Fruit fly (Drosophila melanogaster) whole organism, embryonic: ENCODE measurements around the gene unc-4.

ENCODE experiments used
- Aef1 ChIP-seq: fragments of 200-800 bp; sonication (Bioruptor generic); IDR thresholded peaks from 3 replicates; pipeline ENCODE4 v1.3.6; 2022; ENCODE audit warnings: missing biosample characterization, missing genetic modification characterization
- CG10147 ChIP-seq: fragments of 200-800 bp; sonication (Bioruptor generic); optimal IDR thresholded peaks from 2 replicates; lab custom pipeline; 2019; ENCODE audit warnings: missing biosample characterization, mild to moderate bottlenecking, missing genetic modification characterization, moderate library complexity
- CG10462 ChIP-seq: fragments of 200-800 bp; sonication (Bioruptor generic); optimal IDR thresholded peaks from 2 replicates; lab custom pipeline; 2016; ENCODE audit warnings: missing biosample characterization, missing genetic modification characterization
- CG11504 ChIP-seq: fragments of 200-800 bp; sonication (Bioruptor generic); optimal IDR thresholded peaks from 3 replicates; lab custom pipeline; 2019; ENCODE audit warnings: missing biosample characterization, mild to moderate bottlenecking, missing genetic modification characterization, moderate library complexity
- CG11695 ChIP-seq: fragments of 200-800 bp; sonication (Bioruptor generic); IDR thresholded peaks from 3 replicates; pipeline ENCODE4 v1.3.6; 2022; ENCODE audit warnings: missing biosample characterization, missing genetic modification characterization
- CG14441 ChIP-seq: fragments of 200-800 bp; sonication (Bioruptor generic); IDR thresholded peaks from 2 replicates; pipeline ENCODE4 v1.3.6; 2022; ENCODE audit warnings: missing biosample characterization, missing genetic modification characterization
- CG1832 ChIP-seq: fragments of 200-800 bp; sonication (Bioruptor generic); optimal IDR thresholded peaks from 2 replicates; lab custom pipeline; 2017; ENCODE audit warnings: missing biosample characterization, mild to moderate bottlenecking, missing genetic modification characterization, inconsistent platforms
- CG2678 ChIP-seq: fragments of 200-800 bp; sonication (Bioruptor generic); optimal IDR thresholded peaks from 3 replicates; lab custom pipeline; 2019; ENCODE audit warnings: missing biosample characterization, mild to moderate bottlenecking, missing genetic modification characterization, moderate library complexity
- CG2712 ChIP-seq: fragments of 200-800 bp; optimal IDR thresholded peaks from 3 replicates; lab custom pipeline; 2019; ENCODE audit warnings: missing biosample characterization, mild to moderate bottlenecking, missing genetic modification characterization, moderate library complexity
- CG31388 ChIP-seq: fragments of 200-800 bp; sonication (Bioruptor generic); optimal IDR thresholded peaks from 2 replicates; lab custom pipeline; 2016; ENCODE audit warnings: missing biosample characterization, missing genetic modification characterization
- CG32532 ChIP-seq: fragments of 200-800 bp; sonication (Bioruptor generic); IDR thresholded peaks from 2 replicates; pipeline ENCODE4 v1.3.6; 2022; ENCODE audit warnings: missing biosample characterization, missing genetic modification characterization
- CG6689 ChIP-seq: fragments of 200-800 bp; sonication (Bioruptor generic); IDR thresholded peaks from 2 replicates; pipeline ENCODE4 v1.3.6; 2022; ENCODE audit warnings: missing biosample characterization, missing genetic modification characterization
- CG7786 ChIP-seq: fragments of 200-800 bp; sonication (Bioruptor generic); optimal IDR thresholded peaks from 2 replicates; lab custom pipeline; 2016; ENCODE audit warnings: missing biosample characterization, missing genetic modification characterization
- CG8089 ChIP-seq: fragments of 200-800 bp; sonication (Bioruptor generic); optimal IDR thresholded peaks from 3 replicates; lab custom pipeline; 2016; ENCODE audit warnings: missing biosample characterization, missing genetic modification characterization
- CG9932 ChIP-seq: fragments of 200-800 bp; sonication (Bioruptor generic); IDR thresholded peaks from 2 replicates; pipeline ENCODE4 v1.3.6; 2022; ENCODE audit warnings: missing biosample characterization, missing genetic modification characterization
- Dek ChIP-seq: fragments of 200-800 bp; sonication (Bioruptor generic); optimal IDR thresholded peaks from 3 replicates; lab custom pipeline; 2019; ENCODE audit warnings: missing biosample characterization, mild to moderate bottlenecking, missing genetic modification characterization, moderate library complexity
- E2f2 ChIP-seq: fragments of 200-800 bp; sonication (Bioruptor generic); IDR thresholded peaks from 2 replicates; pipeline ENCODE4 v1.3.6; 2022; ENCODE audit warnings: missing biosample characterization, missing genetic modification characterization
- Fer3 ChIP-seq: fragments of 200-800 bp; sonication (Bioruptor generic); optimal IDR thresholded peaks from 2 replicates; lab custom pipeline; 2018; ENCODE audit warnings: missing biosample characterization, mild to moderate bottlenecking, missing genetic modification characterization, moderate library complexity
- Hr51 ChIP-seq, 2 experiments: fragments of 200-800 bp; sonication (Bioruptor generic); optimal IDR thresholded peaks; 2 replicates in 1 of 2; 3 replicates in 1 of 2; lab custom pipeline; 2016 to 2018; ENCODE audit warnings: missing biosample characterization in 2 of 2, missing genetic modification characterization in 2 of 2, mild to moderate bottlenecking in 1 of 2, moderate library complexity in 1 of 2
- Hsf ChIP-seq: fragments of 200-800 bp; sonication (Bioruptor generic); optimal IDR thresholded peaks from 3 replicates; lab custom pipeline; 2016; ENCODE audit warnings: missing biosample characterization, missing genetic modification characterization
- Max ChIP-seq: fragments of 200-800 bp; sonication (Bioruptor generic); optimal IDR thresholded peaks from 2 replicates; lab custom pipeline; 2016; ENCODE audit warnings: missing biosample characterization, mild to moderate bottlenecking, missing genetic modification characterization
- Optix ChIP-seq: fragments of 200-800 bp; sonication (Bioruptor generic); IDR thresholded peaks from 3 replicates; pipeline ENCODE4 v1.3.6; 2022; ENCODE audit warnings: missing biosample characterization, missing genetic modification characterization
- Ptx1 ChIP-seq: fragments of 200-800 bp; sonication (Bioruptor generic); IDR thresholded peaks from 2 replicates; pipeline ENCODE4 v1.3.6; 2022; ENCODE audit warnings: missing biosample characterization, missing genetic modification characterization
- Rfx ChIP-seq: fragments of 200-800 bp; sonication (Bioruptor generic); IDR thresholded peaks from 2 replicates; pipeline ENCODE4 v1.3.6; 2022; ENCODE audit warnings: missing biosample characterization, missing genetic modification characterization
- Sox100B ChIP-seq: fragments of 200-800 bp; sonication (Bioruptor generic); optimal IDR thresholded peaks from 3 replicates; lab custom pipeline; 2018; ENCODE audit warnings: missing biosample characterization, mild to moderate bottlenecking, missing genetic modification characterization
- abd-A ChIP-seq: fragments of 200-800 bp; sonication (Bioruptor generic); optimal IDR thresholded peaks from 3 replicates; lab custom pipeline; 2019; ENCODE audit warnings: missing biosample characterization, mild to moderate bottlenecking, missing genetic modification characterization, moderate library complexity
- ap ChIP-seq: fragments of 200-800 bp; sonication (Bioruptor generic); IDR thresholded peaks from 2 replicates; pipeline ENCODE4 v1.3.6; 2022; ENCODE audit warnings: missing biosample characterization, missing genetic modification characterization
- cg ChIP-seq: fragments of 200-800 bp; sonication (Bioruptor generic); optimal IDR thresholded peaks from 3 replicates; lab custom pipeline; 2019; ENCODE audit warnings: missing biosample characterization, mild to moderate bottlenecking, missing genetic modification characterization, moderate library complexity
- chif ChIP-seq, 2 experiments: fragments of 200-800 bp; sonication (Bioruptor generic); optimal IDR thresholded peaks; 3 replicates each; lab custom pipeline; 2016; ENCODE audit warnings: missing biosample characterization in 2 of 2, missing genetic modification characterization in 2 of 2
- crol ChIP-seq: fragments of 200-800 bp; sonication (Bioruptor generic); IDR thresholded peaks from 2 replicates; pipeline ENCODE4 v1.3.6; 2022; ENCODE audit warnings: missing biosample characterization, missing genetic modification characterization
- dmrt99B ChIP-seq: fragments of 200-800 bp; sonication (Bioruptor generic); optimal IDR thresholded peaks from 2 replicates; lab custom pipeline; 2018; ENCODE audit warnings: missing biosample characterization, mild to moderate bottlenecking, missing genetic modification characterization, moderate library complexity
- dysf ChIP-seq: fragments of 200-800 bp; sonication (Bioruptor generic); IDR thresholded peaks from 3 replicates; pipeline ENCODE4 v1.3.6; 2022; ENCODE audit warnings: missing biosample characterization, missing genetic modification characterization
- eve ChIP-seq, 2 experiments: fragments of >200 bp; optimal IDR thresholded peaks; 2 replicates each; lab custom pipeline; 2017; ENCODE audit warnings: missing biosample characterization in 2 of 2, missing genetic modification characterization in 2 of 2
- fd96Cb ChIP-seq: fragments of 200-800 bp; sonication (Bioruptor generic); optimal IDR thresholded peaks from 2 replicates; lab custom pipeline; 2018; ENCODE audit warnings: missing biosample characterization, mild to moderate bottlenecking, missing genetic modification characterization, moderate library complexity
- grau ChIP-seq: fragments of 200-800 bp; optimal IDR thresholded peaks from 3 replicates; lab custom pipeline; 2019; ENCODE audit warnings: missing biosample characterization, mild to moderate bottlenecking, missing genetic modification characterization, moderate library complexity
- hkb ChIP-seq, 2 experiments: fragments of 200-800 bp in 1 of 2; fragments of >200 bp in 1 of 2; sonication (Bioruptor generic) in 1 of 2; IDR thresholded peaks in 1 of 2; optimal IDR thresholded peaks in 1 of 2; 2 replicates each; pipeline versions ENCODE4 v1.3.6 to Lab custom; 2017 to 2022; ENCODE audit warnings: missing biosample characterization in 1 of 2, missing genetic modification characterization in 1 of 2
- lab ChIP-seq: fragments of 200-800 bp; sonication (Bioruptor generic); optimal IDR thresholded peaks from 3 replicates; lab custom pipeline; 2017; ENCODE audit warnings: missing biosample characterization, missing genetic modification characterization, mild to moderate bottlenecking, moderate library complexity, missing genetic modification reagents
- mam ChIP-seq: fragments of 200-800 bp; sonication (Bioruptor generic); optimal IDR thresholded peaks from 3 replicates; lab custom pipeline; 2016; ENCODE audit warnings: missing biosample characterization, missing genetic modification characterization
- nau ChIP-seq: fragments of 200-800 bp; sonication (Bioruptor generic); optimal IDR thresholded peaks from 3 replicates; lab custom pipeline; 2017; ENCODE audit warnings: missing biosample characterization, mild to moderate bottlenecking, missing genetic modification characterization, missing genetic modification reagents
- phol ChIP-seq: fragments of 200-800 bp; sonication (Bioruptor generic); optimal IDR thresholded peaks from 3 replicates; lab custom pipeline; 2018; ENCODE audit warnings: missing biosample characterization, mild to moderate bottlenecking, missing genetic modification characterization, moderate library complexity
- prd ChIP-seq, 3 experiments: fragments of >200 bp in 2 of 3; fragments of 200-800 bp in 1 of 3; sonication (Bioruptor generic) in 1 of 3; optimal IDR thresholded peaks in 2 of 3; IDR thresholded peaks in 1 of 3; 2 replicates in 2 of 3; 3 replicates in 1 of 3; pipeline versions ENCODE4 v1.3.6 to Lab custom; 2017 to 2022; ENCODE audit warnings: missing biosample characterization in 1 of 3, missing genetic modification characterization in 1 of 3
- row ChIP-seq: fragments of 200-800 bp; sonication (Bioruptor generic); IDR thresholded peaks from 3 replicates; pipeline ENCODE4 v1.3.6; 2022; ENCODE audit warnings: missing biosample characterization, missing genetic modification characterization
- scrt ChIP-seq: fragments of 200-800 bp; sonication (Bioruptor generic); optimal IDR thresholded peaks from 2 replicates; lab custom pipeline; 2018; ENCODE audit warnings: missing biosample characterization, mild to moderate bottlenecking, missing genetic modification characterization, moderate library complexity
- tgo ChIP-seq: fragments of 200-800 bp; sonication (Bioruptor generic); IDR thresholded peaks from 3 replicates; pipeline ENCODE4 v1.3.6; 2022; ENCODE audit warnings: missing biosample characterization, missing genetic modification characterization
- z ChIP-seq: fragments of 200-800 bp; sonication (Bioruptor generic); IDR thresholded peaks from 3 replicates; pipeline ENCODE4 v1.3.6; 2022; ENCODE audit warnings: missing biosample characterization, missing genetic modification characterization
- zfh1 ChIP-seq: fragments of 200-800 bp; sonication (Bioruptor generic); IDR thresholded peaks from 3 replicates; pipeline ENCODE4 v1.3.6; 2022; ENCODE audit warnings: missing biosample characterization, missing genetic modification characterization

unc-4 gene

dm6 chrX:17726551-17727180 lies 41.7 kb upstream of the unc-4 start (continued):
- TF ChIP-seq Hr51 (GFP tag; optimal IDR thresholded peaks at IDR 0.05; lab: Kevin White, UChicago), result peak in 1 of 2 experiments; percentile 30
- peak; percentile 41 for TF ChIP-seq Rfx (GFP tag; lab: Robert Waterston, UW)
- no peak for TF ChIP-seq cg (GFP tag; lab: Kevin White, UChicago)
- peak; percentile 4 for TF ChIP-seq Hsf (GFP tag; lab: Kevin White, UChicago)
- TF ChIP-seq ap (GFP tag; lab: Robert Waterston, UW), result peak; percentile 33; the same call in 1 of the 2 replicates
- peak; percentile 45 for TF ChIP-seq Fer3 (tag; lab: Kevin White, UChicago)
- peak; percentile 43 for TF ChIP-seq CG10147 (GFP tag; lab: Kevin White, UChicago)
- TF ChIP-seq Max, result peak; percentile 19
- no peak for TF ChIP-seq Optix
- TF ChIP-seq tgo, result 0 out of 3 replicates have a peak, but pooled peaks have one; percentile 31
- peak; percentile 21 for TF ChIP-seq fd96Cb (tag; lab: Kevin White, UChicago)
- no peak for TF ChIP-seq chif (GFP tag; optimal IDR thresholded peaks at IDR 0.05; lab: Kevin White, UChicago)
- TF ChIP-seq phol (tag; lab: Kevin White, UChicago), result peak; percentile 53
- peak; percentile 49 for TF ChIP-seq Ptx1 (GFP tag; lab: Robert Waterston, UW)
- TF ChIP-seq CG32532 (GFP tag; lab: Robert Waterston, UW), result peak; percentile 36; the same call in 1 of the 2 replicates
- no peak for TF ChIP-seq z (GFP tag; lab: Robert Waterston, UW)
- TF ChIP-seq CG7786 (GFP tag; lab: Kevin White, UChicago), result no peak
- TF ChIP-seq CG2712, result peak; percentile 51
- no peak for TF ChIP-seq CG10462 (GFP tag; lab: Kevin White, UChicago)
- no peak for TF ChIP-seq mam
- peak in 1 of 2 experiments; percentile 29 for TF ChIP-seq eve (GFP tag; optimal IDR thresholded peaks at IDR 0.05; lab: Kevin White, UChicago)
- TF ChIP-seq CG11695 (GFP tag; lab: Robert Waterston, UW), result peak; percentile 48; the same call in 1 of the 3 replicates
- peak; percentile 40 for TF ChIP-seq lab (GFP tag; lab: Kevin White, UChicago)
- peak; percentile 61 for TF ChIP-seq dysf (GFP tag; lab: Robert Waterston, UW)
- peak; percentile 33 for TF ChIP-seq grau
- TF ChIP-seq nau, result no peak

- 0 out of 3 replicates have a peak, but pooled peaks have one; percentile 29 for TF ChIP-seq zfh1
- peak; percentile 69 for TF ChIP-seq abd-A
- TF ChIP-seq crol (GFP tag; lab: Robert Waterston, UW), result peak; percentile 33; the same call in 1 of the 2 replicates
- TF ChIP-seq CG11504 (tag; lab: Kevin White, UChicago), result peak; percentile 31
- peak; percentile 36; the same call in 1 of the 3 replicates for TF ChIP-seq dysf (GFP tag; lab: Robert Waterston, UW)
- TF ChIP-seq prd (optimal IDR thresholded peaks at IDR 0.05; lab: Kevin White, UChicago), result no peak
- 0 out of 3 replicates have a peak, but pooled peaks have one; percentile 16 for TF ChIP-seq prd (GFP tag; IDR thresholded peaks at IDR 0.05; lab: Robert Waterston, UW)
- no peak for TF ChIP-seq CG32532 (GFP tag; lab: Robert Waterston, UW)
- peak; percentile 73 for TF ChIP-seq CG1832 (GFP tag; lab: Kevin White, UChicago)
- TF ChIP-seq E2f2 (GFP tag; lab: Robert Waterston, UW), result 0 out of 2 replicates have a peak, but pooled peaks have one; percentile 13
- TF ChIP-seq CG31388 (GFP tag; lab: Kevin White, UChicago), result no peak
- TF ChIP-seq Rfx (GFP tag; lab: Robert Waterston, UW), result 0 out of 2 replicates have a peak, but pooled peaks have one; percentile 18
- TF ChIP-seq CG6689, result 0 out of 2 replicates have a peak, but pooled peaks have one; percentile 15
- TF ChIP-seq hkb (optimal IDR thresholded peaks at IDR 0.05; lab: Kevin White, UChicago), result no peak
- TF ChIP-seq hkb (GFP tag; IDR thresholded peaks at IDR 0.05; lab: Robert Waterston, UW), result 0 out of 2 replicates have a peak, but pooled peaks have one; percentile 12
- TF ChIP-seq CG8089 (GFP tag; lab: Kevin White, UChicago), result no peak
- peak; percentile 32; the same call in 1 of the 3 replicates for TF ChIP-seq row
- peak; percentile 13 for TF ChIP-seq Sox100B (GFP tag; lab: Kevin White, UChicago)
- TF ChIP-seq CG2712, result peak; percentile 7
- no peak for TF ChIP-seq Aef1
- peak; percentile 2 for TF ChIP-seq CG2678
- TF ChIP-seq scrt (GFP tag; lab: Kevin White, UChicago), result no peak
- TF ChIP-seq Dek, result no peak
- TF ChIP-seq CG9932 (GFP tag; lab: Robert Waterston, UW), result peak; percentile 16; the same call in 1 of the 2 replicates
- TF ChIP-seq dmrt99B (tag; lab: Kevin White, UChicago), result peak; percentile 36
- 0 out of 2 replicates have a peak, but pooled peaks have one; percentile 18 for TF ChIP-seq CG14441 (GFP tag; lab: Robert Waterston, UW)
- TF ChIP-seq lab (GFP tag; lab: Kevin White, UChicago), result peak; percentile 3
Measured at dm6 chrX:17728338-17728737, 40.0 kb upstream of the unc-4 start.
